Fruit fly (Drosophila melanogaster) whole organism, pupa: ENCODE data around the gene CG46465.

ENCODE experiments used
- CG10348 ChIP-seq: fragments of 200-800 bp; sonication (Bioruptor generic); IDR thresholded peaks from 2 replicates; pipeline ENCODE4 v1.3.6; 2022; ENCODE audit warnings: missing biosample characterization, missing genetic modification characterization
- CG12605 ChIP-seq: fragments of 200-800 bp; sonication (Bioruptor generic); IDR thresholded peaks from 2 replicates; pipeline ENCODE4 v1.3.6; 2022; ENCODE audit warnings: missing biosample characterization, missing genetic modification characterization
- CG13204 ChIP-seq: fragments of 200-800 bp; sonication (Bioruptor generic); optimal IDR thresholded peaks from 2 replicates; lab custom pipeline; 2018; ENCODE audit warnings: missing biosample characterization, mild to moderate bottlenecking, missing genetic modification characterization, moderate library complexity
- CG14655 ChIP-seq: fragments of 200-800 bp; sonication (Bioruptor generic); optimal IDR thresholded peaks from 3 replicates; lab custom pipeline; 2017; ENCODE audit warnings: mild to moderate bottlenecking, missing biosample characterization, missing genetic modification reagents, missing genetic modification characterization
- CG15710 ChIP-seq: fragments of 200-800 bp; sonication (Bioruptor generic); optimal IDR thresholded peaks from 2 replicates; lab custom pipeline; 2018; ENCODE audit warnings: missing biosample characterization, mild to moderate bottlenecking, missing genetic modification characterization, moderate library complexity
- CG17806 ChIP-seq: fragments of 200-800 bp; sonication (Bioruptor generic); optimal IDR thresholded peaks from 2 replicates; lab custom pipeline; 2018; ENCODE audit warnings: missing biosample characterization, mild to moderate bottlenecking, missing genetic modification characterization, moderate library complexity
- CG32121 ChIP-seq: fragments of 200-800 bp; sonication (Bioruptor generic); IDR thresholded peaks from 2 replicates; pipeline ENCODE4 v1.3.6; 2022; ENCODE audit warnings: missing biosample characterization, missing genetic modification characterization
- CG34367 ChIP-seq: fragments of 200-800 bp; sonication (Bioruptor generic); optimal IDR thresholded peaks from 2 replicates; lab custom pipeline; 2018; ENCODE audit warnings: missing biosample characterization, mild to moderate bottlenecking, missing genetic modification characterization
- CG4496 ChIP-seq: fragments of 200-800 bp; sonication (Bioruptor generic); IDR thresholded peaks from 3 replicates; pipeline ENCODE4 v1.3.6; 2022; ENCODE audit warnings: missing biosample characterization, missing genetic modification characterization
- CG8159 ChIP-seq: fragments of 200-800 bp; sonication (Bioruptor generic); optimal IDR thresholded peaks from 3 replicates; lab custom pipeline; 2018; ENCODE audit warnings: missing biosample characterization, mild to moderate bottlenecking, missing genetic modification characterization, moderate library complexity
- CG8301 ChIP-seq: fragments of 200-800 bp; sonication (Bioruptor generic); optimal IDR thresholded peaks from 2 replicates; lab custom pipeline; 2018; ENCODE audit warnings: missing biosample characterization, mild to moderate bottlenecking, missing genetic modification characterization
- CG9948 ChIP-seq: fragments of 200-800 bp; sonication (Bioruptor generic); optimal IDR thresholded peaks from 2 replicates; lab custom pipeline; 2018; ENCODE audit warnings: missing biosample characterization, mild to moderate bottlenecking, missing genetic modification characterization, moderate library complexity
- D1 ChIP-seq: fragments of 200-800 bp; sonication (Bioruptor generic); optimal IDR thresholded peaks from 2 replicates; lab custom pipeline; 2018; ENCODE audit warnings: missing biosample characterization, mild to moderate bottlenecking, missing genetic modification characterization, moderate library complexity
- EcR ChIP-seq: fragments of 200-800 bp; sonication (Bioruptor generic); optimal IDR thresholded peaks from 3 replicates; lab custom pipeline; 2019; ENCODE audit warnings: missing biosample characterization, missing genetic modification characterization, mild to moderate bottlenecking, moderate library complexity, missing genetic modification reagents
- Ets98B ChIP-seq: fragments of 200-800 bp; sonication (Bioruptor generic); IDR thresholded peaks from 2 replicates; pipeline ENCODE4 v1.3.6; 2022; ENCODE audit warnings: missing biosample characterization, missing genetic modification characterization
- Pif1A ChIP-seq: fragments of 200-800 bp; sonication (Bioruptor generic); optimal IDR thresholded peaks from 3 replicates; lab custom pipeline; 2016; ENCODE audit warnings: missing biosample characterization, missing genetic modification characterization
- Pif1B ChIP-seq: fragments of 200-800 bp; sonication (Bioruptor generic); optimal IDR thresholded peaks from 3 replicates; lab custom pipeline; 2016; ENCODE audit warnings: missing biosample characterization, missing genetic modification characterization
- Snoo ChIP-seq: fragments of 200-800 bp; sonication (Bioruptor generic); optimal IDR thresholded peaks from 3 replicates; lab custom pipeline; 2017; ENCODE audit warnings: missing biosample characterization, mild to moderate bottlenecking, missing genetic modification characterization, inconsistent platforms
- fd96Ca ChIP-seq: fragments of 200-800 bp; sonication (Bioruptor generic); IDR thresholded peaks from 3 replicates; pipeline ENCODE4 v1.3.6; 2022; ENCODE audit warnings: missing biosample characterization, missing genetic modification characterization
- gl ChIP-seq: fragments of 200-800 bp; sonication (Bioruptor generic); optimal IDR thresholded peaks from 2 replicates; lab custom pipeline; 2018; ENCODE audit warnings: missing biosample characterization, mild to moderate bottlenecking, missing genetic modification characterization
- rn ChIP-seq: fragments of 200-800 bp; sonication (Bioruptor generic); IDR thresholded peaks from 2 replicates; pipeline ENCODE4 v1.3.6; 2022; ENCODE audit warnings: missing biosample characterization, missing genetic modification characterization

CG46465 gene

DNA sequence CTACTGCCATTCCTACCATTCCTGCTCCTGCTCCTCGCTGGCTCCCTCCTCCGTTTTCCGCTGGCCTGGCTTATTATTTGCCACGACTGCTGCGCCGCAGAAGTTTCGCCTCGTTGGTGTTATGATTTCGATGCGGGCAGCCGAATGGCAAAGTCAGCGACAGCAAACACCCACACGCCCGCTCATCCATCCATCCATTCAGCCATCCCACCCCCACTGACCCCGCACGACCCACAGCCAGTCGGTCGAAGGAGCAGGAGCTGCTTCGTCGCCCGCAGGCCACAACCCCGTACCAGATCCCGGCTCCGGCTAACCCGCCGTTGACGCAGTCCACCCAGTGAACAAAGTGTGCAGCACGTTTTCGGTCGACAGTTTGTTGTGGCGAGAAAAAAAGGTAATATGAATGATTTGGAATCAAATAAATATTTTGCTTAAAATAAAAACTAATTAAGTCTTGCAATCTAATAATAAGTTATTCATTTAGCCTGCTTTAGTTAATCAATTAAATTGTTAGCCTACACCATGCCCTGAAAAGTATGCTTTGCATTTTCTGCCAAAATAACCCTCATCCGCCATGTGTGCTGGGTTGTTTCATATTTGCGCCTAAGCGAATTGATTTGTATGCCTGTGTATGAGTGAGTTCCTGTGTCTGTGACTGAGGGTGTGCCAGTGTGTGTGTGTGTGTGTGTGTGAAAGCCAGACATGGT lies 34.3 kb downstream of the CG46465 start:
- TF ChIP-seq Pif1A (peak; percentile 52), Pif1B (GFP tag; lab: Kevin White, UChicago) (peak; percentile 15), CG15710 (tag; lab: Kevin White, UChicago) (peak; percentile 79), CG4496 (GFP tag; lab: Robert Waterston, UW) (no peak), CG9948 (tag; lab: Kevin White, UChicago) (peak; percentile 65), CG8159 (tag; lab: Kevin White, UChicago) (peak; percentile 84), D1 (tag; lab: Kevin White, UChicago) (no peak), CG34367 (tag; lab: Kevin White, UChicago) (peak; percentile 59), rn (GFP tag; lab: Robert Waterston, UW) (no peak), CG13204 (peak; percentile 37), Snoo (peak; percentile 56), CG17806 (tag; lab: Kevin White, UChicago) (peak; percentile 66), gl (tag; lab: Kevin White, UChicago) (peak; percentile 46), CG12605 (GFP tag; lab: Robert Waterston, UW) (no peak), CG32121 (GFP tag; lab: Robert Waterston, UW) (no peak), Ets98B (GFP tag; lab: Robert Waterston, UW) (no peak), CG14655 (GFP tag; lab: Kevin White, UChicago) (peak; percentile 69), CG8301 (tag; lab: Kevin White, UChicago) (peak; percentile 55), EcR (GFP tag; lab: Kevin White, UChicago) (no peak)

- TF ChIP-seq CG13204: peak; percentile 78
- no peak for TF ChIP-seq fd96Ca (GFP tag; lab: Robert Waterston, UW)
- TF ChIP-seq, all 21 proteins: peak for 1
Measured at dm6 chr2L:19027246-19027886, 35.1 kb downstream of the CG46465 start, which contains the start of gene Sidpn. Gene Sidpn (plus strand): TSS chr2L:19027710.

- TF ChIP-seq CG8159 (tag; lab: Kevin White, UChicago): no peak
- no peak for TF ChIP-seq CG14655 (GFP tag; lab: Kevin White, UChicago)
- TF ChIP-seq CG32121 (GFP tag; lab: Robert Waterston, UW): no peak
- no peak for TF ChIP-seq CG8301 (tag; lab: Kevin White, UChicago)
- no peak for TF ChIP-seq Pif1A
- TF ChIP-seq rn (GFP tag; lab: Robert Waterston, UW): no peak
- TF ChIP-seq CG17806 (tag; lab: Kevin White, UChicago): no peak
- no peak for TF ChIP-seq Pif1B (GFP tag; lab: Kevin White, UChicago)
- no peak for TF ChIP-seq CG15710 (tag; lab: Kevin White, UChicago)
- no peak for TF ChIP-seq EcR (GFP tag; lab: Kevin White, UChicago)
- TF ChIP-seq Snoo: no peak
- TF ChIP-seq CG4496 (GFP tag; lab: Robert Waterston, UW): no peak
- TF ChIP-seq D1 (tag; lab: Kevin White, UChicago): no peak
- no peak for TF ChIP-seq CG13204
Measured at dm6 chr2L:19033288-19033687, 41.0 kb downstream of the CG46465 start, which contains the start of gene hook. Gene hook (minus strand): TSS chr2L:19033498.

- no peak for TF ChIP-seq Pif1A
- no peak for TF ChIP-seq rn (GFP tag; lab: Robert Waterston, UW)
- TF ChIP-seq CG17806 (tag; lab: Kevin White, UChicago): no peak
Measured at dm6 chr2L:19034213-19034929, 42.1 kb downstream of the CG46465 start, which contains the start of the genes mib2 and CG31800. Gene mib2 (plus strand): TSS chr2L:19034444. Gene CG31800 (minus strand): TSS chr2L:19034576.

DNA sequence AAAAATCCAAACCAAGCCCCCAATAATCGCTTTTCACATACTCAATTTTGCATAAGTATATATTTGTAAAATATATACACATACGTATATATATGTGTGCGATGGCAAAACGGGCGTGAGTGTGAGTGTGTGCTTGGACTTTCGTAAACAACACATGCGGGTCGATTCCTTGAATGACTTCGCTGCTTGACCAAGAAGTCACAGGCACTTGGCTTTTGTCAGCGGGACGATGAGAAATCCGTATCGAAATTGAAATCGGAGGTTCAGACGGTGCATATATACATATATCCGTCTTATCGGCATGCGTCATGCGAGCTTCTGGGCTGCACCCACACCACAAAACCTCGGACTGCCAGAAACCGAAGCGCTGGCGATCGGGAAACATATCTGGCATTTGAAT lies 42.7 kb downstream of the CG46465 start:
- TF ChIP-seq CG14655 (GFP tag; lab: Kevin White, UChicago) (no peak), Pif1B (GFP tag; lab: Kevin White, UChicago) (peak; percentile 15)
- TF ChIP-seq, all 21 proteins: peak for 1

- TF ChIP-seq CG9948 (tag; lab: Kevin White, UChicago) (peak; percentile 18), CG8301 (tag; lab: Kevin White, UChicago) (peak; percentile 27), CG17806 (tag; lab: Kevin White, UChicago) (no peak), CG32121 (GFP tag; lab: Robert Waterston, UW) (peak; percentile 47; the same call in 1 of the 2 replicates), CG14655 (GFP tag; lab: Kevin White, UChicago) (no peak), CG10348 (GFP tag; lab: Robert Waterston, UW) (no peak), CG4496 (GFP tag; lab: Robert Waterston, UW) (peak; percentile 47; the same call in 2 of the 3 replicates), rn (GFP tag; lab: Robert Waterston, UW) (no peak), Pif1A (no peak), EcR (GFP tag; lab: Kevin White, UChicago) (no peak), fd96Ca (GFP tag; lab: Robert Waterston, UW) (no peak), CG34367 (tag; lab: Kevin White, UChicago) (no peak), Ets98B (GFP tag; lab: Robert Waterston, UW) (peak; percentile 20; the same call in 1 of the 2 replicates), gl (tag; lab: Kevin White, UChicago) (no peak), CG8159 (tag; lab: Kevin White, UChicago) (no peak), CG13204 (peak; percentile 86), Snoo (no peak), Pif1B (GFP tag; lab: Kevin White, UChicago) (no peak), CG15710 (tag; lab: Kevin White, UChicago) (no peak)
Measured at dm6 chr2L:19036105-19036714, 43.9 kb downstream of the CG46465 start.
